Worm (Caenorhabditis elegans) whole organism, L1 larva: ENCODE data around the gene ZK892.3.

Experiments used
- F16B12.6 ChIP-seq: fragments of 150-350 bp; optimal IDR thresholded peaks from 2 replicates; lab custom pipeline; 2014; ENCODE audit warnings: missing biosample characterization, missing genetic modification characterization
- aha-1 ChIP-seq: fragments of 150-350 bp; optimal IDR thresholded peaks from 2 replicates; lab custom pipeline; 2014; ENCODE audit warnings: missing biosample characterization, missing genetic modification characterization
- aly-2 ChIP-seq: fragments of 150-350 bp; optimal IDR thresholded peaks from 2 replicates; lab custom pipeline; 2014; ENCODE audit warnings: missing biosample characterization, missing genetic modification characterization
- ama-1 ChIP-seq: fragments of 150-350 bp; optimal IDR thresholded peaks from 2 replicates; lab custom pipeline; 2014
- blmp-1 ChIP-seq: fragments of 150-350 bp; optimal IDR thresholded peaks from 2 replicates; lab custom pipeline; 2014; ENCODE audit warnings: missing biosample characterization, missing genetic modification characterization
- ceh-88 ChIP-seq: fragments of 200-800 bp; sonication (Bioruptor generic); IDR thresholded peaks from 2 replicates; pipeline ENCODE4 v1.3.6; 2022; ENCODE audit warnings: missing genetic modification characterization, missing compliant biosample characterization
- ces-1 ChIP-seq: fragments of 150-350 bp; optimal IDR thresholded peaks from 2 replicates; lab custom pipeline; 2014; ENCODE audit warnings: missing biosample characterization, missing genetic modification reagents, missing genetic modification characterization
- dpl-1 ChIP-seq, 3 experiments: fragments of 150-350 bp in 2 of 3; sonication (generic microtip) in 1 of 3; optimal IDR thresholded peaks; 2 replicates each; lab custom pipeline; 2014 to 2017; ENCODE audit warnings: missing biosample characterization in 3 of 3, missing genetic modification characterization in 3 of 3, missing genetic modification reagents in 3 of 3
- efl-1 ChIP-seq, 4 experiments: fragments of 150-350 bp; optimal IDR thresholded peaks in 3 of 4; peaks in 1 of 4; 1 replicate in 1 of 4; 2 replicates in 3 of 4; lab custom pipeline; 2014; ENCODE audit warnings: missing biosample characterization in 2 of 4, missing genetic modification characterization in 2 of 4, missing genetic modification reagents in 2 of 4
- efl-3 ChIP-seq: fragments of 200-800 bp; sonication (Bioruptor generic); optimal IDR thresholded peaks from 2 replicates; lab custom pipeline; 2018; ENCODE audit warnings: mild to moderate bottlenecking, missing genetic modification characterization, missing compliant biosample characterization
- egl-27 ChIP-seq, 2 experiments: fragments of 150-350 bp in 1 of 2; sonication (generic microtip); optimal IDR thresholded peaks; 3 replicates each; lab custom pipeline; 2017 to 2018; ENCODE audit warnings: missing biosample characterization in 2 of 2, missing genetic modification characterization in 2 of 2, missing genetic modification reagents in 2 of 2
- elt-2 ChIP-seq: sonication (generic microtip); optimal IDR thresholded peaks from 2 replicates; lab custom pipeline; 2016; ENCODE audit warnings: missing genetic modification characterization, mild to moderate bottlenecking, inconsistent platforms, missing compliant biosample characterization, missing genetic modification reagents
- fkh-10 ChIP-seq: sonication (generic microtip); optimal IDR thresholded peaks from 2 replicates; lab custom pipeline; 2017; ENCODE audit warnings: missing biosample characterization, missing genetic modification reagents, missing genetic modification characterization
- fkh-8 ChIP-seq: sonication (generic microtip); optimal IDR thresholded peaks from 2 replicates; lab custom pipeline; 2016; ENCODE audit warnings: mild to moderate bottlenecking, missing genetic modification characterization, missing compliant biosample characterization
- grh-1 ChIP-seq: fragments of 200-800 bp; sonication (Bioruptor generic); IDR thresholded peaks from 2 replicates; pipeline ENCODE4 v1.3.6; 2022; ENCODE audit warnings: missing genetic modification reagents, missing genetic modification characterization, missing compliant biosample characterization
- hlh-17 ChIP-seq: fragments of 200-800 bp; sonication (Bioruptor generic); optimal IDR thresholded peaks from 2 replicates; lab custom pipeline; 2018; ENCODE audit warnings: missing genetic modification characterization, mild to moderate bottlenecking, missing compliant biosample characterization, moderate library complexity, borderline replicate concordance
- hlh-4 ChIP-seq: sonication (generic microtip); optimal IDR thresholded peaks from 2 replicates; lab custom pipeline; 2016; ENCODE audit warnings: mild to moderate bottlenecking, missing genetic modification characterization, missing compliant biosample characterization
- hpl-2 ChIP-seq: fragments of 150-350 bp; optimal IDR thresholded peaks from 2 replicates; lab custom pipeline; 2014; ENCODE audit warnings: missing biosample characterization, missing genetic modification reagents, missing genetic modification characterization
- irx-1 ChIP-seq: sonication (generic microtip); optimal IDR thresholded peaks from 2 replicates; lab custom pipeline; 2016; ENCODE audit warnings: missing genetic modification characterization, missing compliant biosample characterization
- isw-1 ChIP-seq: fragments of 200-800 bp; sonication (Bioruptor generic); IDR thresholded peaks from 2 replicates; pipeline ENCODE4 v1.3.6; 2022; ENCODE audit warnings: missing genetic modification characterization, missing compliant biosample characterization
- jun-1 ChIP-seq: fragments of 150-350 bp; optimal IDR thresholded peaks from 2 replicates; lab custom pipeline; 2014; ENCODE audit warnings: missing biosample characterization, missing genetic modification reagents, missing genetic modification characterization
- lin-14 ChIP-seq: fragments of 200-800 bp; sonication (Bioruptor generic); optimal IDR thresholded peaks from 2 replicates; lab custom pipeline; 2018; ENCODE audit warnings: mild to moderate bottlenecking, missing genetic modification characterization, moderate library complexity, missing compliant biosample characterization
- lin-39 ChIP-seq: fragments of 150-350 bp; optimal IDR thresholded peaks from 2 replicates; lab custom pipeline; 2014; ENCODE audit warnings: missing biosample characterization, missing genetic modification reagents, missing genetic modification characterization
- mab-9 ChIP-seq: fragments of 200-800 bp; sonication (Bioruptor generic); IDR thresholded peaks from 2 replicates; pipeline ENCODE4 v1.3.6; 2022; ENCODE audit warnings: missing genetic modification reagents, missing genetic modification characterization, missing compliant biosample characterization
- mdl-1 ChIP-seq, 2 experiments: fragments of 150-350 bp; optimal IDR thresholded peaks; 2 replicates each; lab custom pipeline; 2014 to 2017; ENCODE audit warnings: missing biosample characterization in 2 of 2, missing genetic modification characterization in 2 of 2, inconsistent platforms in 1 of 2
- mef-2 ChIP-seq: fragments of 150-350 bp; optimal IDR thresholded peaks from 2 replicates; lab custom pipeline; 2014; ENCODE audit warnings: missing biosample characterization, missing genetic modification characterization
- mep-1 ChIP-seq: fragments of 150-350 bp; optimal IDR thresholded peaks from 2 replicates; lab custom pipeline; 2014; ENCODE audit warnings: missing biosample characterization, missing genetic modification characterization
- nhr-20 ChIP-seq: sonication (generic microtip); optimal IDR thresholded peaks from 2 replicates; lab custom pipeline; 2016; ENCODE audit warnings: mild to moderate bottlenecking, missing genetic modification characterization, missing compliant biosample characterization
- nhr-237 ChIP-seq: fragments of 150-350 bp; optimal IDR thresholded peaks from 2 replicates; lab custom pipeline; 2014; ENCODE audit warnings: missing biosample characterization, missing genetic modification characterization
- nhr-28 ChIP-seq: fragments of 150-350 bp; optimal IDR thresholded peaks from 2 replicates; lab custom pipeline; 2014; ENCODE audit warnings: missing biosample characterization, missing genetic modification characterization
- nhr-71 ChIP-seq: sonication (generic microtip); optimal IDR thresholded peaks from 2 replicates; lab custom pipeline; 2016; ENCODE audit warnings: mild to moderate bottlenecking, missing genetic modification characterization, moderate library complexity, missing compliant biosample characterization
- nhr-77 ChIP-seq: fragments of 150-350 bp; optimal IDR thresholded peaks from 2 replicates; lab custom pipeline; 2014; ENCODE audit warnings: missing biosample characterization, missing genetic modification characterization
- nhr-85 ChIP-seq: sonication (generic microtip); peaks from one replicate; lab custom pipeline; 2016; ENCODE audit warnings: missing genetic modification characterization, inconsistent platforms, missing compliant biosample characterization
- nhr-90 ChIP-seq: sonication (generic microtip); optimal IDR thresholded peaks from 2 replicates; lab custom pipeline; 2016; ENCODE audit warnings: mild to moderate bottlenecking, missing genetic modification characterization, missing compliant biosample characterization; ENCODE audit not compliant: poor library complexity
- pax-3 ChIP-seq: fragments of 200-800 bp; sonication (Bioruptor generic); optimal IDR thresholded peaks from 2 replicates; lab custom pipeline; 2018; ENCODE audit warnings: mild to moderate bottlenecking, missing genetic modification characterization, moderate library complexity, missing compliant biosample characterization
- rnt-1 ChIP-seq: sonication (generic microtip); optimal IDR thresholded peaks from 2 replicates; lab custom pipeline; 2016; ENCODE audit warnings: mild to moderate bottlenecking, missing genetic modification characterization, moderate library complexity, missing compliant biosample characterization
- skn-1 ChIP-seq: fragments of 150-350 bp; optimal IDR thresholded peaks from 2 replicates; lab custom pipeline; 2014; ENCODE audit warnings: missing biosample characterization, missing genetic modification characterization
- snu-23 ChIP-seq: sonication (generic microtip); optimal IDR thresholded peaks from 2 replicates; lab custom pipeline; 2016; ENCODE audit warnings: missing genetic modification characterization, missing compliant biosample characterization
- swsn-7 ChIP-seq: sonication (generic microtip); optimal IDR thresholded peaks from 2 replicates; lab custom pipeline; 2016; ENCODE audit warnings: missing genetic modification characterization, missing compliant biosample characterization
- unc-130 ChIP-seq: fragments of 150-350 bp; optimal IDR thresholded peaks from 2 replicates; lab custom pipeline; 2017; ENCODE audit warnings: missing biosample characterization, missing genetic modification characterization, inconsistent platforms
- unc-30 ChIP-seq: sonication (generic microtip); optimal IDR thresholded peaks from 2 replicates; lab custom pipeline; 2017; ENCODE audit warnings: missing biosample characterization, missing genetic modification characterization
- unc-62 ChIP-seq: fragments of 150-350 bp; optimal IDR thresholded peaks from 2 replicates; lab custom pipeline; 2014; ENCODE audit warnings: missing biosample characterization, missing genetic modification reagents, missing genetic modification characterization
- unc-86 ChIP-seq: sonication (generic microtip); optimal IDR thresholded peaks from 2 replicates; lab custom pipeline; 2016; ENCODE audit warnings: missing genetic modification characterization, missing compliant biosample characterization
- xbp-1 ChIP-seq: sonication (generic microtip); optimal IDR thresholded peaks from 2 replicates; lab custom pipeline; 2016; ENCODE audit warnings: missing genetic modification characterization, missing compliant biosample characterization
- zip-4 ChIP-seq: fragments of 200-800 bp; sonication (Bioruptor generic); optimal IDR thresholded peaks from 2 replicates; lab custom pipeline; 2018; ENCODE audit warnings: mild to moderate bottlenecking, missing genetic modification characterization, moderate library complexity, missing compliant biosample characterization

Gene ZK892.3

ce11 chrII:9980077-9980631 is 21.5 kb upstream of the ZK892.3 start, which contains the start of gene ZK892.6:
ZK892.6 (minus strand) TSS chrII:9980127.
- TF ChIP-seq grh-1, result no peak
- TF ChIP-seq zip-4 (GFP tag; lab: Kevin White, UChicago), result no peak
- no peak for TF ChIP-seq blmp-1 (tag; lab: Kevin White, UChicago)
- no peak for TF ChIP-seq efl-1 (optimal IDR thresholded peaks at IDR 0.05; lab: Kevin White, UChicago)
- no peak for TF ChIP-seq efl-1 (GFP tag; optimal IDR thresholded peaks at IDR 0.05 in 1 of 2; lab: Kevin White, UChicago)
- no peak for TF ChIP-seq unc-130 (tag; lab: Kevin White, UChicago)
- no peak for TF ChIP-seq fkh-8 (tag; lab: Kevin White, UChicago)
- TF ChIP-seq fkh-10 (GFP tag; lab: Kevin White, UChicago), result no peak
- TF ChIP-seq unc-86 (tag; lab: Kevin White, UChicago), result no peak
- TF ChIP-seq mep-1 (tag; lab: Kevin White, UChicago), result no peak
- no peak for TF ChIP-seq mef-2 (tag; lab: Kevin White, UChicago)

ce11 chrII:9981760-9982159 is 19.9 kb upstream of the ZK892.3 start, which contains the start of gene sdz-38:
sdz-38 (minus strand) TSS chrII:9981860.
- TF ChIP-seq nhr-28 (tag; lab: Kevin White, UChicago), result no peak
- no peak for TF ChIP-seq aha-1 (tag; lab: Kevin White, UChicago)
- no peak for TF ChIP-seq hlh-4
- TF ChIP-seq mab-9 (GFP tag; lab: Robert Waterston, UW), result no peak
- no peak for TF ChIP-seq nhr-20 (tag; lab: Kevin White, UChicago)
- no peak for TF ChIP-seq lin-39 (tag; lab: Kevin White, UChicago)

ce11 chrII:9982437-9982836 is 19.2 kb upstream of the ZK892.3 start:
- peak; percentile 23 for TF ChIP-seq lin-14
- no peak for TF ChIP-seq irx-1 (tag; lab: Kevin White, UChicago)

ce11 chrII:9984866-9985336 is 16.7 kb upstream of the ZK892.3 start:
- TF ChIP-seq nhr-237 (tag; lab: Kevin White, UChicago) (no peak), hlh-4 (no peak), pax-3 (tag; lab: Kevin White, UChicago) (no peak), snu-23 (peak; percentile 67), swsn-7 (tag; lab: Kevin White, UChicago) (peak; percentile 70), jun-1 (tag; lab: Kevin White, UChicago) (no peak), nhr-90 (no peak), ces-1 (GFP tag; lab: Kevin White, UChicago) (no peak), elt-2 (no peak), mab-9 (GFP tag; lab: Robert Waterston, UW) (no peak), efl-3 (GFP tag; lab: Kevin White, UChicago) (no peak), hlh-17 (GFP tag; lab: Kevin White, UChicago) (no peak), xbp-1 (tag; lab: Kevin White, UChicago) (peak; percentile 60), mef-2 (tag; lab: Kevin White, UChicago) (no peak), aha-1 (tag; lab: Kevin White, UChicago) (no peak), nhr-20 (tag; lab: Kevin White, UChicago) (peak; percentile 70), fkh-10 (GFP tag; lab: Kevin White, UChicago) (peak; percentile 43), aly-2 (tag; lab: Kevin White, UChicago) (no peak), unc-130 (tag; lab: Kevin White, UChicago) (peak; percentile 28), rnt-1 (tag; lab: Kevin White, UChicago) (peak; percentile 68), mdl-1 (tag; optimal IDR thresholded peaks at IDR 0.05; lab: Kevin White, UChicago) (peak in 1 of 2 experiments; percentile 48), nhr-85 (tag; lab: Kevin White, UChicago) (peak; percentile 75), egl-27 (tag; optimal IDR thresholded peaks at IDR 0.05; lab: Kevin White, UChicago) (peak; percentile 32 to 43), hpl-2 (GFP tag; lab: Kevin White, UChicago) (no peak), ama-1 (no peak), skn-1 (tag; lab: Kevin White, UChicago) (no peak), F16B12.6 (no peak), dpl-1 (GFP tag; optimal IDR thresholded peaks at IDR 0.05; lab: Kevin White, UChicago) (peak; percentile 20 to 68 (median 38)), nhr-71 (tag; lab: Kevin White, UChicago) (peak; percentile 85), unc-62 (no peak), unc-30 (no peak), nhr-77 (tag; lab: Kevin White, UChicago) (peak; percentile 53), isw-1 (peak; percentile 28; the same call in 1 of the 2 replicates), ceh-88 (GFP tag; lab: Robert Waterston, UW) (peak; percentile 14; the same call in 1 of the 2 replicates)
